Fruit fly (Drosophila melanogaster): ENCODE measurements around the gene CG9471.
A peak's percentile ranks its signal among the peaks of the same experiment; 100 is the strongest.

CG9471 gene

DNA sequence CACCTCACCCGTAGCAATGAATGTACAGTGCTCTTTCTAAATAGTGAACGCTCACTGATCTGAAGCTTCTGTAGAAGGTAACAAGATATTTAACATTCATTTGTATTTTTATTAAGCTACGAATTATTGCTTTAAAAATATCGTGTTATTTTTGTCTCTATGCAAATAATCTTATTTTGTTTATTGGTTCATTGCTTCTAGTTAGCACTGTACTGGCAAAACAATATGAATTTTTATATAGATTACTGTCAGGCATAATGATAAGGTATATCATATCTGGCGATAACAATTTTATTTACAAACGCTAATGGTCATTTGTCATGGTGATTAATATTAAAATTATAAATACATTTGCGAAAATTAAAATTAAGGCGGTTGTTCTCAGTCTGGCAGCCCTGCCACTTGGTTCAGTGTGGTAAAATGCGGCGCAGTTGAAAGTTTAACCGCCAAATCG, at the start of gene CG9471:
TSS of gene CG9471 (minus strand) at position 24 of the 454 bp plus-strand sequence.
- peak; percentile 95 for TF ChIP-seq CG17801 (GFP tag; optimal IDR thresholded peaks at IDR 0.05; ENCODE audit: partially characterized antibody)

DNA sequence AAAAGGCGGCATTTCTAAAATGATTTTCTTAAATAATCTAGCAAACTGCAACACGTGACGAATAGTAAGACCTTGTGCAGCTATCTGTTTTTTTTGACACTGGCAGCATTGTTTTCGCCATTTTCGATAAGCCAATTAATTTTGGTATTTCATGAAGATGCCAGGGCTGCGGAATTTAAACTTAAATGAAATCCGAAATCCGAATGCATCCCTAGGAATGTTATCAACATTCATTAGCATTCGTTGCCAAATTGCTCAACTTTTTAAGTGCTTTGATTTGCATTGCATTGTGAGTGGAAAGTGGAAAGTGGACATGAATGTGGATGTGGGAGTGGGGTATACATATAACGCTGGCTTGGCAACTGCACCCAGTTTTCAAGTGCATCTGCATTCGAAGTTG, 49.7 kb upstream of the CG9471 start, which contains the start of gene CG42857:
TSS of gene CG42857 (minus strand) at position 101 of the 400 bp plus-strand sequence.
- no peak for TF ChIP-seq CG17801 (GFP tag; optimal IDR thresholded peaks at IDR 0.05; ENCODE audit: partially characterized antibody)

DNA sequence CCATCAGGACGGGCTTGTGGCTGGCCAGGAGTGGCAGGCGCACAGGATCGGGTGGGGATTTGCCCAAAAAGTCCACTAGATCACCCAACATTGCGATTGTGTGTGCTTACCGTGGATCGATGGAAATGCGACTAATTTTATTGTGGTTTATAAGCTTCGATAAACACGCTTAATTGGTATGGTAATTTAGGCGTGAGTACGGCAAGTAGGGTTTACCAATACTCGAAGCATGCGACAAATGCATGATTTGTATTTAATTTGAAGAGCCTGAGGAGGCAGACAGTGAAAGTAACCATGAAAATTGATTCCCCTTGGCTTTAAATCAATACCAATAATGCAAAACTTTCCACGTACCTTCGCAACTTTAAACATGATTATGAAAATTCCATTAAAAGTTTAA, 48.4 kb upstream of the CG9471 start, which contains the start of gene CG9458:
TSS of gene CG9458 (minus strand) at position 101 of the 400 bp plus-strand sequence.
- no peak for TF ChIP-seq CG17801 (GFP tag; optimal IDR thresholded peaks at IDR 0.05; ENCODE audit: partially characterized antibody)

DNA sequence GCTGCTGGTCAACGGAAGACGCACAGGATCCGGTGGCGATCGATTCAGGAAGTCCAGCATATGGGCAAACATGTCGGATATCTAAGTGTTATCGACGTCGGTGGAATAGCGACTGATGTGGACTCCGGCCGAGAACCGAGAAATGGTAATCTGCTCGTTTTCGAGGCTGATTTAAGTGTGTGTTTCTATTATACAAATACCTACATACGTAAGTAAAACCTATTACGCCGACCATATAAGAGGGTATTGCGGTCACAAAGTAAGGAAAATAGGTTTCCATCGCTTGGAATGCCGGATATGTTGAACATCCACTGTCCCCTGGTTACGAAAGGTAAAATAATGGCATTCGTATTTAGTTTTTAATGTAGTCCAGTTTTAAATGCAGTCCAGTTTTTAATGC, 47.0 kb upstream of the CG9471 start, which contains the start of gene CG9459:
TSS of gene CG9459 (minus strand) at position 101 of the 400 bp plus-strand sequence.
- no peak for TF ChIP-seq CG17801 (GFP tag; optimal IDR thresholded peaks at IDR 0.05; ENCODE audit: partially characterized antibody)

DNA sequence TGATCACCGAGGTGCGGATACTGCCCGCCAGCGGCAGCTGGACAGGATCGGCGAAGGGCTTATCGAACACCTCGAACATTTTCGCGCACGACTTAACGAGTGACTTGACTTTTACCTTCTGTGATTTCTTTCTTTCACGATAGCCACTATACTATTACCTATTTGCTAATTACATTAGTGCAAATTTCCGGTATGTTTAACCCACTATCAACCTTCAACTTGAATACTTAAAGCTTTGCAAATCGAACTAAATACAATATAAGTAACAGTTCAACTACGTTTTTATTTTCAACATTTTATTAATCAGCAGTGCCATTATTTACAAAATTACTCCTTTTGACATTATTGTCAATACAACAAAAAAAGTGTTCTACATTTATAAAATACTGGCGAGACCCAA, 45.5 kb upstream of the CG9471 start, which contains the start of gene CG16904:
TSS of gene CG16904 (minus strand) at position 101 of the 400 bp plus-strand sequence.
- no peak for TF ChIP-seq CG17801 (GFP tag; optimal IDR thresholded peaks at IDR 0.05; ENCODE audit: partially characterized antibody)

DNA sequence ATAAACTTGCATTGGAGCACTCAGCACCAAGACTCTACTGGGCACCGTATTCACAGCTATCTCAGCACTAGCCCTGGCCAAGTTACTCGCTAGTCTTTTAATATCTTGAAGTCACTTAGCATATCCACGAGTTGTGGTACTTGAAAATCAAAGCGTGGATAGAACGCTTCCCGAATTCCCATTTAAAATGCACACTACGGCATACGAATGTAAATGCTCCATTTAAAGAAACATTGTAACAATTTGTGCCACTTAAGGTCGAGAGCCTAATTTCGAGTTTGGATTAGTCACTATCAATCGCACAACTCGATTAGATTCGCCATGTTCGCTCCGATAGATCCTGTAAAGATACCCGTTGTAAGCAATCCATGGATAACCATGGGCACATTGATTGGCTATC, 42.5 kb upstream of the CG9471 start, which contains the start of gene eloF:
TSS of gene eloF (plus strand) at position 301 of the 400 bp plus-strand sequence.
- TF ChIP-seq CG17801 (GFP tag; optimal IDR thresholded peaks at IDR 0.05; ENCODE audit: partially characterized antibody): no peak

DNA sequence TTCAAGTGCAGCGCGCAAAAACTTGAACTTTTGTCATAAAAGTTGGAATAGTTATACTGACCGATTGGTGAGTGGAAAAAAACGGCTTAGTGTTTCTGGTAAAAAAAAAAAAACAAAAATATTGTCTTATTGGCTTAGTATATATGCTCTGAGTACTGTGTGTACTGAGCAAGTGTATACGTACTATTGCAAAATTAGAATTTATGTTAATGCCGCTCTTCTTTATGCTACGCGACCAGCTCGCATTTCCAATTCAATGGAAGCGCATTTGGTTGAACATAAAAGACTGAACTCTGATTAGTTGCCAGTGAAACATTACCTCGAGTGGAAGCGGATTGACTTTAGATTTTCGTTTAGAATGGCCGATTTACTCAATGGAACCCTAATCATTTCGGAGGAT, 41.1 kb upstream of the CG9471 start, which contains the start of gene CG8534:
TSS of gene CG8534 (plus strand) at position 301 of the 400 bp plus-strand sequence.
- no peak for TF ChIP-seq CG17801 (GFP tag; optimal IDR thresholded peaks at IDR 0.05; ENCODE audit: partially characterized antibody)

DNA sequence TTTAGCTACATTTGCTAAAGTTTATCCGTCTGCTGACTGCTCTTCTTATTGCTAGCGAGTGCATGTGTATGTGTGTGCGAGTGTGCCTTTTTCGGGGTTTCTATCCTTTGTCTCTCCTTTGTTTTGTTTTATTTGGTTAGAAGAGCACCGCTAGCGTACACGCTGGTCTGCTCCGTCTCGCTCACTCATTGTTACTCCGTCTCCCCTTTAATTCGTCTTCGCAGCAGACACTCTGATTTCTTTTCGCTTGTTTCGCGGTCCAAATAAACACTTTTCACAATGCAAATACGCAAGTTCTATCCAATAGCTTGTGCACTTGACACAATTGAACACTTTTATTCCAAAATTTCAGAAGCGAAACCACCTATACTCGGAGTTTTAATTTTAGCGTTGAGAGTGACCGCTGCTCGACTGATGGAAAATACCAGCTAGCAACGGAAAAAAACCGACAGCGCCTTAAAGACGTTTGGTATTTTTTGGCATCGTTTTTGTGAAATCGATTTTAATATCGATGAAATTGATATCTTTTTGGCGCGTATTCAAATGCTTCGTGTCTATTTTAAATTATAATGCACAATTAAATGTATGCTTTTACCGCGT, 37.7 kb upstream of the CG9471 start, which contains the start of gene FBXO11:
TSS of gene FBXO11 (minus strand) at position 423 of the 600 bp plus-strand sequence.
- TF ChIP-seq CG17801 (GFP tag; optimal IDR thresholded peaks at IDR 0.05; ENCODE audit: partially characterized antibody): peak; percentile 71

DNA sequence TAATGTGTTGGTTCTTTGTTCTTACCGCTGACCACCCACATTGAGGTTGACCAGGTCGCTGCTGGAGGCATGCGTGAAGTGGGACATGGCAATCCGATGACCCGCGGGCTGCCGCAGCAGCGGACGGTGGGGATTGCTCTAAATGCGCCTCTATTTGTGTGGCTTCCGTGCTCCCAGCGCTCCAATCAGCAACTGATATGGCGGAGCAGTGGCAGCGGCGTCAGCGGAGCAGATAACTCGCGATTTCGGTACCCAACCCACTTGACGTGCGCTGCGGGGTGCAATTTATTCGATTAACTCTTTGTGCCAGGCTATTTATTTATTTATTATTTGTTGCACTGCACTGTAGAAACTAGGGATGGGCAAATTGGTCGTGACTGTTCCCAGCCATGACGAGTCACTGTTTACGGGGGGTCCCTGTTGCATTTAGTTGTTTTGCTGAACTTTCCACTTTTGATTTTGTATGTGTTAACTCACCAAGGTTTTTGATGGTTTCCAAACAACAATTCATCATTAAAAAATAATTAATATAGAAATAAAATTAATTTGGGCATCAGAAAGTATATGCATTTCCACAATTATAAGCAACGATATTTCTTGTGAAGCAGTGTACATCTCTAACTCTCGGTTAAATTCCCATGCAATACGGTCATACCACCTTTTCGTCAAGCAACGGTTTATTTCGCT, 29.4 kb upstream of the CG9471 start, which contains the start of the genes CG9467 and CG8526:
TSS of gene CG9467 (minus strand) at position 383 of the 687 bp plus-strand sequence.
TSS of gene CG8526 (plus strand) at position 637 of the 687 bp plus-strand sequence.
- TF ChIP-seq CG17801 (GFP tag; optimal IDR thresholded peaks at IDR 0.05; ENCODE audit: partially characterized antibody): peak; percentile 8

DNA sequence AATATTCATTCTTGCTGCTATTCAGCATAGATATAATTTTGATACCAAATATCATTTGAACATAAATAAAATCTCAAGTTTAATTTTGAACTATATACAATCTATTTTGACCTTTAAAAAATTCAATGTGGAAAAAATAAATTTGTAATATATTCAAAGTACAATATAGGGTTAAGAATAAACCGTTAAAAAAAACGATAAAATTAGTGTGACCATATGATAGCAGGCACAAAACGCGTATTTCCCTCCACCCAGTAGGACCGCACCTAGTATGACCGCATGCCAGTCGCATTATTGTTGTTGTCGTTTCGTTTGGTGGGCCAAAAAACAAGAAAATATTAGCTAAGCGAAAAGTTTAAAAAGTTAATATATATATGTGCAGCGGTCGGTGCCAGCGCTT, 21.7 kb upstream of the CG9471 start, which contains the start of gene CG8516:
TSS of gene CG8516 (plus strand) at position 278 of the 400 bp plus-strand sequence.
- peak; percentile 51 for TF ChIP-seq CG17801 (GFP tag; optimal IDR thresholded peaks at IDR 0.05; ENCODE audit: partially characterized antibody)

DNA sequence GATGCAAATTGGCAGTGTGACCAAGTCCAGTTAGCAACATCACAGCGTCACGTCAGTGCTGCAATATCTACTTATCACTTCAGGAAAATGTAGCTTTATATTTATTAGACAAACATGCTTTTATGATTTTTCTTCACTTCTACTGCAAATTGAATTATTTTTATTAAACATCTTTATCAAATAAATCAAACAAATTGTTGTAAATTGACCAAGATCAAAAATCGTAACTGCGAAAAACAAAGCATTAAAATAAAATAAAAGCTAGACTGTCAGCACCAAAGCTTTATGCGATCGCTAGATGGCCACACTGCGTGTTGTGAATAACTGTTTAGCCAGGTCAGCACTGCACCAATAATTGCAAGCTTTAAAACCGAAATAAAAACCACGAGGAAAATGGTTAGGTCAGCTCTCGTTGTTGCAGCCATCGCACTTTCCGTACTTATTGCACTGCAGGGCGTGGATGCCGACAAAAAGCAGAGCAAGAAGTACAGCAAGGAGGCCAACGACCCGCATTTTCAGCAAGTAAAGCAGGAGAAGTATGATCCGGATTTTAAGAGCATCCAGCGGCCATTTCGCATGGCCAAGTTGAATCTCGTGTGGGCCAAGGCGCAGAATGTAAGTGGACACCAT, 19.9 kb upstream of the CG9471 start, which contains the start of the genes CG12945 and CG8507:
TSS of gene CG12945 (minus strand) at position 45 of the 630 bp plus-strand sequence.
TSS of gene CG8507 (plus strand) at position 307 of the 630 bp plus-strand sequence.
- TF ChIP-seq CG17801 (GFP tag; optimal IDR thresholded peaks at IDR 0.05; ENCODE audit: partially characterized antibody): peak; percentile 84

DNA sequence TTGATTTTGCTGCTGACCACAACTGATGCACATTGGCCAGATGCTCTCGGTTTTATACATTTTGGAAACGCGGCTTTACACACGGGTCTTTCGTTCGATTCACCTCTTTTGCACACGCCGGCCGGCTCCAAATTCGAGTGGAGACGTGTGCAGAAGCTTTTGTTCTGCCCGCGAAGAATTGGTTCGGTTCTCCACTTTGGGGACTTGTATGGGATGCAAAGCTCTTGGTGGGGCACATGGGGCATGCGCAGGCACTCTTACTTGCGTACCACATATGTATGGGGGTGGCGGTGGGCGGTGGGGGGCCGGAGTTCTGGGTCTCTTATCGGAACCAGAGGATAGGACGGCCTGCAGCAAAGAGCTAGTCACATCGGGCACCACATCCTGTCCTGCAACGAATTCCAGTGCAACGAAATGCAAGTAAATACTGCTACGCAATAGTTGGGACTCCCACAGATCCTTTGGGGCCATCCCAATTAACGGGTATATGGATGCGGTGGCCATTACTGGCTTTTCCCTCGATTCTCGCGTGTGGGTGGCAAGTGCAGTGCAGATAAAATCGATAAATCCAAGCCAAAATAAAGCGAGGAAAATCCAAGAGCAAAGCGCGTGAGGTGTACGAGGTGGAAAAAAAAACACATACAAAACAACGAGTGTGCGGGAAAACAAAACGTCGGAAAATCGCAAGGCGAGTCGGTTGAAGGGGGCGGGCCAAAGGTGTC, 13.2 kb upstream of the CG9471 start, which contains the start of the genes MtnA and CG8500:
TSS of gene MtnA (minus strand) at position 30 of the 722 bp plus-strand sequence.
TSS of gene CG8500 (plus strand) at position 313 of the 722 bp plus-strand sequence.
- no peak for TF ChIP-seq CG17801 (GFP tag; optimal IDR thresholded peaks at IDR 0.05; ENCODE audit: partially characterized antibody)

DNA sequence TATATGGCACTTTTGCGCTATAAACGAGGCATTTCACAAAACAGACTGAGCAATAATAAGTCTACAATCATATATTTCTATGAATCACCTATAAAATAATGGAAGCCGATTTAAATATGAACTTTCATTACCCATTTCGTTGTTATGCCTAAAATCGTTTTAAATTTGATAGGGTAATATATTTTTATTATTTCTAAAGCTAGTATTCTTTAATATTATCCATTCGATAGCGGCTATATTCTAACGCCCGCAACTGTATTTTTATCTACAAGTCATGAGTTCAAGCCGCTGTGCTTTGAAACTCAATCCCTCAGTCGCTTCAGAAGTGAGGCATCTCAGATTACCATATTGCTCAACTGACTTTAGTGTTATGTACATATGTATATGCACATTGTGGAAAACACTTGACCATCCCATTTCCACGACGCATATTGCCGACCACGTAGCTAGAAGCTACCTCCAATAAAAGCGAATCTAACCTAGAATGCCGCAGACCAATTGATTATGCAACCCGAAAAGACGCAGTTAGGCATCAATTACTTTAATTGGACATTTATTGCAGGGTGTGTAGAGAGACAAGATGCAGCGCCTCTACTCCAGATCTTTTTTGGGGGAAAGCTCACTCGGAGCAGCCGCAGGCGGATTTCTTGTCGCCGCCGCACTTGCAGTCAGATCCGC, 12.0 kb upstream of the CG9471 start:
- peak; percentile 55 for TF ChIP-seq CG17801 (GFP tag; optimal IDR thresholded peaks at IDR 0.05; ENCODE audit: partially characterized antibody)

Measured in ovary, adult (tissue).